Fruit fly (Drosophila melanogaster) whole organism, embryonic: Measurements from ENCODE around the gene CG34258.

ENCODE experiments used
- Bgb ChIP-seq: fragments of 200-800 bp; sonication (Bioruptor generic); IDR thresholded peaks from 2 replicates; pipeline ENCODE4 v1.3.6; 2022; ENCODE audit warnings: missing biosample characterization, missing genetic modification characterization; ENCODE audit not compliant: partially characterized antibody
- Bteb2 ChIP-seq: fragments of 200-800 bp; sonication (Bioruptor generic); optimal IDR thresholded peaks from 2 replicates; lab custom pipeline; 2016; ENCODE audit warnings: missing biosample characterization, missing genetic modification characterization
- CG13287 ChIP-seq: fragments of 200-800 bp; sonication (Bioruptor generic); IDR thresholded peaks from 2 replicates; pipeline ENCODE4 v1.3.6; 2022; ENCODE audit warnings: missing biosample characterization, missing genetic modification characterization; ENCODE audit not compliant: partially characterized antibody
- CG1603 ChIP-seq: fragments of 200-800 bp; sonication (Bioruptor generic); optimal IDR thresholded peaks from 2 replicates; lab custom pipeline; 2019; ENCODE audit warnings: missing biosample characterization, mild to moderate bottlenecking, missing genetic modification characterization, moderate library complexity
- CG1647 ChIP-seq: fragments of 200-800 bp; sonication (Bioruptor generic); optimal IDR thresholded peaks from 3 replicates; lab custom pipeline; 2016; ENCODE audit warnings: missing biosample characterization, missing genetic modification characterization
- CG2712 ChIP-seq: fragments of 200-800 bp; optimal IDR thresholded peaks from 3 replicates; lab custom pipeline; 2019; ENCODE audit warnings: missing biosample characterization, mild to moderate bottlenecking, missing genetic modification characterization, moderate library complexity
- CG3281 ChIP-seq: fragments of 200-800 bp; sonication (Bioruptor generic); optimal IDR thresholded peaks from 3 replicates; lab custom pipeline; 2017; ENCODE audit warnings: missing biosample characterization, mild to moderate bottlenecking, missing genetic modification characterization
- CG33213 ChIP-seq: fragments of 200-800 bp; sonication (Bioruptor generic); optimal IDR thresholded peaks from 3 replicates; lab custom pipeline; 2016; ENCODE audit warnings: missing biosample characterization, missing genetic modification characterization
- CG33557 ChIP-seq: fragments of 200-800 bp; sonication (Bioruptor generic); optimal IDR thresholded peaks from 2 replicates; lab custom pipeline; 2019; ENCODE audit warnings: missing biosample characterization, mild to moderate bottlenecking, missing genetic modification characterization, moderate library complexity
- CG34422 ChIP-seq: fragments of 200-800 bp; sonication (Bioruptor generic); IDR thresholded peaks from 3 replicates; pipeline ENCODE4 v1.3.6; 2022; ENCODE audit warnings: missing biosample characterization, missing genetic modification characterization
- CG42726 ChIP-seq: fragments of 200-800 bp; sonication (Bioruptor generic); IDR thresholded peaks from 2 replicates; pipeline ENCODE4 v1.3.6; 2022; ENCODE audit warnings: missing biosample characterization, missing genetic modification characterization; ENCODE audit not compliant: partially characterized antibody
- CG4282 ChIP-seq: fragments of 200-800 bp; sonication (Bioruptor generic); optimal IDR thresholded peaks from 2 replicates; lab custom pipeline; 2016; ENCODE audit warnings: missing biosample characterization, missing genetic modification characterization
- CG7745 ChIP-seq: fragments of 200-800 bp; sonication (Bioruptor generic); optimal IDR thresholded peaks from 2 replicates; lab custom pipeline; 2018; ENCODE audit warnings: missing biosample characterization, mild to moderate bottlenecking, missing genetic modification characterization, moderate library complexity
- CG8089 ChIP-seq: fragments of 200-800 bp; sonication (Bioruptor generic); optimal IDR thresholded peaks from 3 replicates; lab custom pipeline; 2016; ENCODE audit warnings: missing biosample characterization, missing genetic modification characterization
- CG8290 ChIP-seq, 3 experiments: fragments of 200-800 bp; sonication (Bioruptor generic); optimal IDR thresholded peaks; 2 replicates each; lab custom pipeline; 2016 to 2019; ENCODE audit warnings: missing biosample characterization in 3 of 3, missing genetic modification characterization in 3 of 3, mild to moderate bottlenecking in 2 of 3, moderate library complexity in 1 of 3
- CG9797 ChIP-seq: fragments of 200-800 bp; sonication (Bioruptor generic); optimal IDR thresholded peaks from 3 replicates; lab custom pipeline; 2018; ENCODE audit warnings: missing biosample characterization, mild to moderate bottlenecking, missing genetic modification characterization
- CoRest ChIP-seq: fragments of 200-800 bp; sonication (Bioruptor generic); optimal IDR thresholded peaks from 3 replicates; lab custom pipeline; 2018; ENCODE audit warnings: missing biosample characterization, mild to moderate bottlenecking, missing genetic modification characterization, moderate library complexity
- E2f1 ChIP-seq: fragments of 200-800 bp; sonication (Bioruptor generic); IDR thresholded peaks from 2 replicates; pipeline ENCODE4 v1.3.6; 2022; ENCODE audit warnings: missing biosample characterization, missing genetic modification characterization
- ERR ChIP-seq: fragments of 200-800 bp; sonication (Bioruptor generic); optimal IDR thresholded peaks from 2 replicates; lab custom pipeline; 2016; ENCODE audit warnings: missing biosample characterization, missing genetic modification characterization
- Ets65A ChIP-seq: fragments of 200-800 bp; sonication (Bioruptor generic); peaks from one replicate; lab custom pipeline; 2016; ENCODE audit warnings: missing biosample characterization, missing genetic modification characterization
- Fer3 ChIP-seq: fragments of 200-800 bp; sonication (Bioruptor generic); optimal IDR thresholded peaks from 2 replicates; lab custom pipeline; 2018; ENCODE audit warnings: missing biosample characterization, mild to moderate bottlenecking, missing genetic modification characterization, moderate library complexity
- Hand ChIP-seq: fragments of 200-800 bp; sonication (Bioruptor generic); optimal IDR thresholded peaks from 2 replicates; lab custom pipeline; 2017; ENCODE audit warnings: mild to moderate bottlenecking, missing biosample characterization, missing genetic modification reagents, missing genetic modification characterization
- Lhr ChIP-seq: fragments of 200-800 bp; sonication (Bioruptor generic); optimal IDR thresholded peaks from 3 replicates; lab custom pipeline; 2017; ENCODE audit warnings: mild to moderate bottlenecking, missing biosample characterization, missing genetic modification reagents, missing genetic modification characterization
- Mad ChIP-seq: fragments of 200-800 bp; sonication (Bioruptor generic); optimal IDR thresholded peaks from 2 replicates; lab custom pipeline; 2016; ENCODE audit warnings: missing biosample characterization, missing genetic modification characterization
- Med ChIP-seq: fragments of 200-800 bp; sonication (Bioruptor generic); peaks from one replicate; lab custom pipeline; 2016; ENCODE audit warnings: missing biosample characterization, missing genetic modification characterization, mild to moderate bottlenecking, inconsistent platforms, moderate library complexity
- Mes4 ChIP-seq: fragments of 200-800 bp; sonication (Bioruptor generic); optimal IDR thresholded peaks from 2 replicates; lab custom pipeline; 2016; ENCODE audit warnings: missing biosample characterization, missing genetic modification characterization
- Myb ChIP-seq: fragments of 200-800 bp; sonication (Bioruptor generic); optimal IDR thresholded peaks from 2 replicates; lab custom pipeline; 2016; ENCODE audit warnings: missing biosample characterization, missing genetic modification characterization
- NC2β ChIP-seq: fragments of 200-800 bp; sonication (Bioruptor generic); optimal IDR thresholded peaks from 2 replicates; lab custom pipeline; 2016; ENCODE audit warnings: missing biosample characterization, missing genetic modification characterization
- NFAT ChIP-seq: fragments of 200-800 bp; sonication (Bioruptor generic); IDR thresholded peaks from 2 replicates; pipeline ENCODE4 v1.3.6; 2022; ENCODE audit warnings: missing biosample characterization, missing genetic modification characterization
- Nf-YC ChIP-seq: fragments of 200-800 bp; optimal IDR thresholded peaks from 3 replicates; lab custom pipeline; 2019; ENCODE audit warnings: missing biosample characterization, mild to moderate bottlenecking, missing genetic modification characterization, moderate library complexity
- Opbp ChIP-seq: fragments of 200-800 bp; sonication (Bioruptor generic); IDR thresholded peaks from 3 replicates; pipeline ENCODE4 v1.3.6; 2022; ENCODE audit warnings: missing biosample characterization, missing genetic modification characterization; ENCODE audit not compliant: partially characterized antibody
- Sin3A ChIP-seq: fragments of >200 bp; optimal IDR thresholded peaks from 2 replicates; lab custom pipeline; 2018
- YL-1 ChIP-seq: fragments of 200-800 bp; sonication (Bioruptor generic); optimal IDR thresholded peaks from 3 replicates; lab custom pipeline; 2017; ENCODE audit warnings: missing biosample characterization, mild to moderate bottlenecking, missing genetic modification characterization
- ac ChIP-seq: fragments of 200-800 bp; sonication (Bioruptor generic); optimal IDR thresholded peaks from 3 replicates; lab custom pipeline; 2017; ENCODE audit warnings: missing biosample characterization, mild to moderate bottlenecking, missing genetic modification characterization
- amos ChIP-seq: fragments of 200-800 bp; sonication (Bioruptor generic); IDR thresholded peaks from 2 replicates; pipeline ENCODE4 v1.3.6; 2022; ENCODE audit warnings: missing biosample characterization, missing genetic modification characterization; ENCODE audit not compliant: partially characterized antibody
- bbx ChIP-seq: fragments of 200-800 bp; sonication (Bioruptor generic); IDR thresholded peaks from 2 replicates; pipeline ENCODE4 v1.3.6; 2022; ENCODE audit warnings: missing biosample characterization, missing genetic modification characterization; ENCODE audit not compliant: partially characterized antibody
- bsh ChIP-seq, 2 experiments: fragments of 200-800 bp; sonication (Bioruptor generic); optimal IDR thresholded peaks; 2 replicates each; lab custom pipeline; 2017 to 2018; ENCODE audit warnings: mild to moderate bottlenecking in 2 of 2, missing biosample characterization in 2 of 2, missing genetic modification characterization in 2 of 2, moderate library complexity in 1 of 2
- cg ChIP-seq: fragments of 200-800 bp; sonication (Bioruptor generic); optimal IDR thresholded peaks from 3 replicates; lab custom pipeline; 2019; ENCODE audit warnings: missing biosample characterization, mild to moderate bottlenecking, missing genetic modification characterization, moderate library complexity
- chm ChIP-seq: fragments of 200-800 bp; sonication (Bioruptor generic); IDR thresholded peaks from 2 replicates; pipeline ENCODE4 v1.3.6; 2022; ENCODE audit warnings: missing biosample characterization, missing genetic modification characterization
- dm ChIP-seq: fragments of 200-800 bp; sonication (Bioruptor generic); optimal IDR thresholded peaks from 3 replicates; lab custom pipeline; 2016; ENCODE audit warnings: missing biosample characterization, missing genetic modification characterization
- ftz-f1 ChIP-seq: fragments of 200-800 bp; sonication (Bioruptor generic); optimal IDR thresholded peaks from 2 replicates; lab custom pipeline; 2016; ENCODE audit warnings: missing biosample characterization, missing genetic modification characterization
- gfzf ChIP-seq: fragments of 200-800 bp; sonication (Bioruptor generic); optimal IDR thresholded peaks from 2 replicates; lab custom pipeline; 2016; ENCODE audit warnings: missing biosample characterization, mild to moderate bottlenecking, missing genetic modification characterization, moderate library complexity
- phol ChIP-seq: fragments of 200-800 bp; sonication (Bioruptor generic); optimal IDR thresholded peaks from 3 replicates; lab custom pipeline; 2018; ENCODE audit warnings: missing biosample characterization, mild to moderate bottlenecking, missing genetic modification characterization, moderate library complexity
- sens ChIP-seq: fragments of 200-800 bp; sonication (Bioruptor generic); peaks from one replicate; lab custom pipeline; 2016; ENCODE audit warnings: missing biosample characterization, missing genetic modification characterization
- sisA ChIP-seq: fragments of 200-800 bp; sonication (Bioruptor generic); IDR thresholded peaks from 2 replicates; pipeline ENCODE4 v1.3.6; 2022; ENCODE audit warnings: missing biosample characterization, missing genetic modification characterization
- stwl ChIP-seq: fragments of 200-800 bp; sonication (Bioruptor generic); optimal IDR thresholded peaks from 3 replicates; lab custom pipeline; 2018; ENCODE audit warnings: missing biosample characterization, mild to moderate bottlenecking, missing genetic modification characterization, moderate library complexity
- sug ChIP-seq: fragments of 200-800 bp; optimal IDR thresholded peaks from 2 replicates; lab custom pipeline; 2019; ENCODE audit warnings: missing biosample characterization, mild to moderate bottlenecking, missing genetic modification characterization, moderate library complexity
- zen ChIP-seq: fragments of 200-800 bp; sonication (Bioruptor generic); optimal IDR thresholded peaks from 3 replicates; lab custom pipeline; 2018; ENCODE audit warnings: missing biosample characterization, mild to moderate bottlenecking, missing genetic modification characterization, moderate library complexity
- zf30C ChIP-seq: fragments of 200-800 bp; sonication (Bioruptor generic); optimal IDR thresholded peaks from 3 replicates; lab custom pipeline; 2018; ENCODE audit warnings: missing biosample characterization, mild to moderate bottlenecking, missing genetic modification characterization

Gene CG34258

DNA sequence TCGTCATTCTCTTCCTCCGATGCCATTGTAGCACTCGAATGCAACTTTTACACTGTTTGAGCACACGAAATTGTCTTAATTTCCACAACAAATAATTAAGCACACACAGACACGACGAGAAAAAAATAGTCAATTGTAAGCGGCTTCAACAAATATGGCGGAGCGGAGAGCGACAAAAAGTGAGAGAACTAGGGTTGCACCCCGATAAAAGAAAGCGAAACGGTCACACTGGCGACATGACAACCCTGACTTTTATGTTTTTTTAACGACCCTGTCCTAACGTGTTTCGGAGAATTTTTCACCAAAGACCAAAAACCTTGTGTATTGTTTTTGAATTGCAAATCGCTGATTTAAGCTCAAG is 41.7 kb downstream of the CG34258 start, which contains the start of the genes Mi-2 and Prp3:
Gene Mi-2, minus strand, starts transcription at position 162 of the 361 bp plus-strand sequence.
Gene Prp3, plus strand, starts transcription at position 247 of the 361 bp plus-strand sequence.
- TF ChIP-seq chm (GFP tag; lab: Robert Waterston, UW) (0 out of 2 replicates have a peak, but pooled peaks have one; percentile 63), bsh (GFP tag; optimal IDR thresholded peaks at IDR 0.05; lab: Kevin White, UChicago) (no peak), CG8290 (GFP tag; optimal IDR thresholded peaks at IDR 0.05; lab: Kevin White, UChicago) (no peak), CG8290 (tag; optimal IDR thresholded peaks at IDR 0.05; lab: Kevin White, UChicago) (peak in 1 of 2 experiments; percentile 12), Bteb2 (peak; percentile 29), CG1647 (GFP tag; lab: Kevin White, UChicago) (peak; percentile 3), sisA (GFP tag; lab: Robert Waterston, UW) (no peak), CG1603 (tag; lab: Kevin White, UChicago) (peak; percentile 51), cg (peak; percentile 33), CG7745 (peak; percentile 57), CG42726 (GFP tag; lab: Robert Waterston, UW) (0 out of 2 replicates have a peak, but pooled peaks have one; percentile 40), sens (GFP tag; lab: Kevin White, UChicago) (peak; percentile 83), CG34422 (GFP tag; lab: Robert Waterston, UW) (peak; percentile 70; the same call in 2 of the 3 replicates), ftz-f1 (GFP tag; lab: Kevin White, UChicago) (peak; percentile 93), NC2β (GFP tag; lab: Kevin White, UChicago) (peak; percentile 52), CG2712 (tag; lab: Kevin White, UChicago) (peak; percentile 36), phol (peak; percentile 99), sug (tag; lab: Kevin White, UChicago) (peak; percentile 40), CG33557 (GFP tag; lab: Kevin White, UChicago) (peak; percentile 20), gfzf (peak; percentile 73), Opbp (GFP tag; lab: Robert Waterston, UW) (0 out of 3 replicates have a peak, but pooled peaks have one; percentile 49), zf30C (GFP tag; lab: Kevin White, UChicago) (peak; percentile 64), Mad (GFP tag; lab: Kevin White, UChicago) (peak; percentile 32), YL-1 (peak; percentile 94), ac (GFP tag; lab: Kevin White, UChicago) (no peak), Nf-YC (tag; lab: Kevin White, UChicago) (peak; percentile 15), Med (peak; percentile 88), CG4282 (GFP tag; lab: Kevin White, UChicago) (no peak), zen (tag; lab: Kevin White, UChicago) (peak; percentile 28), amos (GFP tag; lab: Robert Waterston, UW) (peak; percentile 37; the same call in 1 of the 2 replicates), CG13287 (GFP tag; lab: Robert Waterston, UW) (peak; percentile 60; the same call in 1 of the 2 replicates), CG33213 (GFP tag; lab: Kevin White, UChicago) (peak; percentile 56), Myb (GFP tag; lab: Kevin White, UChicago) (peak; percentile 84), Sin3A (lab: Kevin White, UChicago) (peak; percentile 64), CG9797 (peak; percentile 86), Fer3 (peak; percentile 24), ERR (GFP tag; lab: Kevin White, UChicago) (peak; percentile 26), Ets65A (GFP tag; lab: Kevin White, UChicago) (no peak), Mes4 (GFP tag; lab: Kevin White, UChicago) (peak; percentile 7), NFAT (GFP tag; lab: Robert Waterston, UW) (0 out of 2 replicates have a peak, but pooled peaks have one; percentile 20), CG8089 (no peak), bbx (GFP tag; lab: Robert Waterston, UW) (0 out of 2 replicates have a peak, but pooled peaks have one; percentile 15), CoRest (tag; lab: Kevin White, UChicago) (peak; percentile 10), dm (peak; percentile 81), Hand (no peak), Lhr (GFP tag; lab: Kevin White, UChicago) (peak; percentile 17), E2f1 (GFP tag; lab: Robert Waterston, UW) (0 out of 2 replicates have a peak, but pooled peaks have one; percentile 14), Bgb (GFP tag; lab: Robert Waterston, UW) (peak; percentile 53; the same call in 1 of the 2 replicates), stwl (tag; lab: Kevin White, UChicago) (peak; percentile 91), CG3281 (peak; percentile 100)
